Worm (Caenorhabditis elegans) whole organism, L3 larva: Measurements from ENCODE around the gene C08F1.8.

Experiments
- aly-2 ChIP-seq: fragments of 150-350 bp; optimal IDR thresholded peaks from 2 replicates; lab custom pipeline; 2014; ENCODE audit warnings: missing biosample characterization, missing genetic modification characterization
- ama-1 ChIP-seq: fragments of 150-350 bp; optimal IDR thresholded peaks from 2 replicates; lab custom pipeline; 2018
- nhr-12 ChIP-seq: fragments of 150-350 bp; optimal IDR thresholded peaks from 2 replicates; lab custom pipeline; 2014; ENCODE audit warnings: missing biosample characterization, missing genetic modification characterization
- snpc-4 ChIP-seq: fragments of 150-350 bp; optimal IDR thresholded peaks from 2 replicates; lab custom pipeline; 2014; ENCODE audit warnings: missing biosample characterization, missing genetic modification characterization
- ztf-11 ChIP-seq: fragments of 150-350 bp; optimal IDR thresholded peaks from 2 replicates; lab custom pipeline; 2014; ENCODE audit warnings: missing biosample characterization, missing genetic modification characterization

ce11 chrII:1842894-1843293, 34.8 kb upstream of the C08F1.8 start, which contains the start of the genes C52E2.5 and C52E2.4:
- TF ChIP-seq ztf-11 (tag; lab: Kevin White, UChicago) = no peak
- TF ChIP-seq ama-1 (lab: Kevin White, UChicago) = no peak
- no peak for TF ChIP-seq nhr-12 (tag; lab: Kevin White, UChicago)
- TF ChIP-seq aly-2 = no peak
- no peak for TF ChIP-seq snpc-4 (tag; lab: Kevin White, UChicago)
